Fruit fly (Drosophila melanogaster) whole organism, larva: Measurements from ENCODE around the gene 825-Oak.
A peak's percentile ranks its signal among the peaks of the same experiment; 100 is the strongest.
"Not testable (repeated sequence)": the region's sequence is repeated elsewhere in the genome, so short reads cannot be mapped to it uniquely, and the experiment has no call there.

Experiments used
- noc ChIP-seq: fragments of 200-800 bp; sonication (Bioruptor generic); optimal IDR thresholded peaks from 3 replicates; lab custom pipeline; 2019; ENCODE audit warnings: missing biosample characterization, mild to moderate bottlenecking, missing genetic modification characterization, moderate library complexity

The 825-Oak gene

dm6 chr3L:19472128-19472527, at the start of gene 825-Oak, which contains the start of gene CG12519:
825-Oak (minus strand) TSS chr3L:19472228.
CG12519 (plus strand) TSS chr3L:19472491.
- TF ChIP-seq noc: not testable (repeated sequence)

dm6 chr3L:19521093-19521492, 49.1 kb upstream of the 825-Oak start:
- TF ChIP-seq noc: no peak

dm6 chr3L:19520645-19521044, 48.6 kb upstream of the 825-Oak start, which contains the start of gene Cpr76Bc:
Cpr76Bc (plus strand) TSS chr3L:19520945.
- TF ChIP-seq noc: no peak

- TF ChIP-seq noc: no peak
These were observed 47.3 kb upstream of the 825-Oak start, which contains the start of gene Cpr76Bb for dm6 chr3L:19519349-19519748. Cpr76Bb (plus strand) TSS chr3L:19519649.

- no peak for TF ChIP-seq noc
These were observed 46.2 kb upstream of the 825-Oak start, which contains the start of gene Cpr76Ba for dm6 chr3L:19518232-19518631. Cpr76Ba (minus strand) TSS chr3L:19518332.

- no peak for TF ChIP-seq noc
These were observed 44.5 kb upstream of the 825-Oak start for dm6 chr3L:19516547-19516946.

- no peak for TF ChIP-seq noc
These were observed 40.6 kb upstream of the 825-Oak start for dm6 chr3L:19512672-19513071.

- TF ChIP-seq noc: peak; percentile 71
These were observed 32.7 kb upstream of the 825-Oak start for dm6 chr3L:19504719-19505118.

- TF ChIP-seq noc: no peak
These were observed 31.7 kb upstream of the 825-Oak start, which contains the start of gene CG9452 for dm6 chr3L:19503770-19504169. CG9452 (minus strand) TSS chr3L:19503870.

dm6 chr3L:19500698-19501097, 28.7 kb upstream of the 825-Oak start, which contains the start of gene CG9451:
CG9451 (minus strand) TSS chr3L:19500798.
- TF ChIP-seq noc: peak; percentile 20

- TF ChIP-seq noc: no peak
These were observed 27.3 kb upstream of the 825-Oak start for dm6 chr3L:19499334-19499733.

- TF ChIP-seq noc: no peak
These were observed 25.6 kb upstream of the 825-Oak start, which contains the start of gene CG9449 for dm6 chr3L:19497623-19498022. CG9449 (minus strand) TSS chr3L:19497723.

- TF ChIP-seq noc: no peak
These were observed 25.1 kb upstream of the 825-Oak start for dm6 chr3L:19497135-19497534.

- TF ChIP-seq noc: no peak
These were observed 24.6 kb upstream of the 825-Oak start for dm6 chr3L:19496600-19496999.

- TF ChIP-seq noc: peak; percentile 40
These were observed 24.1 kb upstream of the 825-Oak start for dm6 chr3L:19495991-19496588.

- TF ChIP-seq noc: peak; percentile 11
These were observed 22.9 kb upstream of the 825-Oak start for dm6 chr3L:19494954-19495353.

- TF ChIP-seq noc: not testable (repeated sequence)
These were observed 15.2 kb upstream of the 825-Oak start, which contains the start of gene CG32212 for dm6 chr3L:19487260-19487659. CG32212 (plus strand) TSS chr3L:19487560.

dm6 chr3L:19486398-19486797, 14.4 kb upstream of the 825-Oak start, which contains the start of gene brv1:
brv1 (minus strand) TSS chr3L:19486498.
- TF ChIP-seq noc: no peak
